Worm (Caenorhabditis elegans): Measurements from ENCODE around the gene fkh-7.

Gene fkh-7

ce11 chrIV:5537813-5538538, 46.5 kb upstream of the fkh-7 start, which contains the start of the genes fem-1 and drp-1 (continued):
- TF ChIP-seq nhr-48 (tag; optimal IDR thresholded peaks at IDR 0.05) (no peak), lir-3 (tag; optimal IDR thresholded peaks at IDR 0.05) (no peak), mes-2 (tag; optimal IDR thresholded peaks at IDR 0.05; ENCODE audit: poor library complexity, severe bottlenecking) (peak; percentile 56), cey-2 (tag; optimal IDR thresholded peaks at IDR 0.05; ENCODE audit: borderline replicate concordance, insufficient read depth) (no peak), mdl-1 (tag; optimal IDR thresholded peaks at IDR 0.05) (no peak), nhr-77 (tag; optimal IDR thresholded peaks at IDR 0.05) (no peak)

- TF ChIP-seq mes-2 (tag; optimal IDR thresholded peaks at IDR 0.05; ENCODE audit: poor library complexity, severe bottlenecking) (peak; percentile 51), ceh-44 (GFP tag; IDR thresholded peaks at IDR 0.05) (no peak), unc-130 (GFP tag; optimal IDR thresholded peaks at IDR 0.05) (peak; percentile 56), F49E8.2 (tag; optimal IDR thresholded peaks at IDR 0.05; ENCODE audit: borderline replicate concordance) (peak; percentile 90), daf-16 (GFP tag; optimal IDR thresholded peaks at IDR 0.05) (no peak), daf-16 (tag; optimal IDR thresholded peaks at IDR 0.05) (peak; percentile 7), jun-1 (tag; optimal IDR thresholded peaks at IDR 0.05) (no peak), F44E2.7 (GFP tag; IDR thresholded peaks at IDR 0.05) (no peak), Y48G9A.11 (GFP tag; IDR thresholded peaks at IDR 0.05) (peak; percentile 78), mep-1 (tag; optimal IDR thresholded peaks at IDR 0.05) (peak; percentile 39), lin-38 (GFP tag; IDR thresholded peaks at IDR 0.05) (peak; percentile 66), rbr-2 (tag; optimal IDR thresholded peaks at IDR 0.05) (no peak), lsy-2 (tag; optimal IDR thresholded peaks at IDR 0.05) (no peak), ztf-7 (tag; optimal IDR thresholded peaks at IDR 0.05) (no peak), php-3 (GFP tag; IDR thresholded peaks at IDR 0.05) (0 out of 2 replicates have a peak, but pooled peaks have one; percentile 8), snpc-1.2 (GFP tag; IDR thresholded peaks at IDR 0.05) (peak; percentile 96), aha-1 (tag) (peak; percentile 5)
These were observed 43.2 kb upstream of the fkh-7 start, which contains the start of gene tebp-2 for ce11 chrIV:5541285-5541684. tebp-2 (plus strand) TSS chrIV:5541627.

- TF ChIP-seq aha-1 (tag): peak; percentile 81
- TF ChIP-seq F44E2.7 (GFP tag; IDR thresholded peaks at IDR 0.05): no peak
- no peak for TF ChIP-seq arid-1 (GFP tag; conservative IDR thresholded peaks at IDR 0.05)
- TF ChIP-seq Y75B8A.6 (GFP tag; IDR thresholded peaks at IDR 0.05): no peak
- TF ChIP-seq unc-62 (GFP tag; optimal IDR thresholded peaks at IDR 0.05 in 1 of 2): peak in 1 of 2 experiments; percentile 66
- no peak for TF ChIP-seq unc-62 (tag; optimal IDR thresholded peaks at IDR 0.05)
- TF ChIP-seq F49E8.2 (tag; optimal IDR thresholded peaks at IDR 0.05; ENCODE audit: borderline replicate concordance): peak; percentile 69
- TF ChIP-seq dmd-9 (GFP tag; IDR thresholded peaks at IDR 0.05): no peak
- TF ChIP-seq Y5F2A.4 (GFP tag; optimal IDR thresholded peaks at IDR 0.05): no peak
- no peak for TF ChIP-seq sdz-12 (GFP tag; optimal IDR thresholded peaks at IDR 0.05)
- TF ChIP-seq tra-1 (GFP tag; IDR thresholded peaks at IDR 0.05): no peak
- TF ChIP-seq lin-38 (GFP tag; IDR thresholded peaks at IDR 0.05): peak; percentile 39
- no peak for TF ChIP-seq dmd-8 (GFP tag; IDR thresholded peaks at IDR 0.05)
- TF ChIP-seq snpc-1.2 (GFP tag; IDR thresholded peaks at IDR 0.05): peak; percentile 51; the same call in 1 of the 2 replicates
- no peak for TF ChIP-seq unc-39 (tag; optimal IDR thresholded peaks at IDR 0.05)
- peak; percentile 24; the same call in 1 of the 2 replicates for TF ChIP-seq Y48G9A.11 (GFP tag; IDR thresholded peaks at IDR 0.05)
These were observed 39.8 kb upstream of the fkh-7 start, which contains the start of gene cec-6 for ce11 chrIV:5544609-5545214. cec-6 (plus strand) TSS chrIV:5544860.

- TF ChIP-seq pha-4 (GFP tag; IDR thresholded peaks at IDR 0.05) (no peak), pha-4 (tag; optimal IDR thresholded peaks at IDR 0.05) (peak; percentile 32), nhr-48 (tag; optimal IDR thresholded peaks at IDR 0.05) (peak; percentile 4), mdl-1 (tag; optimal IDR thresholded peaks at IDR 0.05) (peak in 1 of 2 experiments; percentile 85), ztf-11 (tag; optimal IDR thresholded peaks at IDR 0.05) (no peak), mes-2 (tag; optimal IDR thresholded peaks at IDR 0.05; ENCODE audit: poor library complexity, severe bottlenecking) (peak; percentile 90), nhr-28 (tag; optimal IDR thresholded peaks at IDR 0.05) (peak; percentile 54), ceh-20 (GFP tag; IDR thresholded peaks at IDR 0.05) (0 out of 2 replicates have a peak, but pooled peaks have one; percentile 9), pqm-1 (tag; optimal IDR thresholded peaks at IDR 0.05) (peak; percentile 47), fkh-10 (GFP tag; optimal IDR thresholded peaks at IDR 0.05) (peak; percentile 49), lsy-2 (tag; optimal IDR thresholded peaks at IDR 0.05) (peak in 1 of 2 experiments; percentile 71), dmd-9 (GFP tag; IDR thresholded peaks at IDR 0.05) (no peak), cey-2 (tag; optimal IDR thresholded peaks at IDR 0.05; ENCODE audit: borderline replicate concordance, insufficient read depth) (peak; percentile 26), T26A8.4 (GFP tag; IDR thresholded peaks at IDR 0.05) (peak; percentile 38; the same call in 1 of the 2 replicates), tra-1 (GFP tag; IDR thresholded peaks at IDR 0.05) (peak; percentile 45; the same call in 1 of the 2 replicates), hlh-30 (tag; optimal IDR thresholded peaks at IDR 0.05; ENCODE audit: insufficient read depth) (peak; percentile 78), unc-62 (GFP tag; optimal IDR thresholded peaks at IDR 0.05 in 1 of 2) (no peak), unc-62 (tag; optimal IDR thresholded peaks at IDR 0.05) (no peak), rbr-2 (tag; optimal IDR thresholded peaks at IDR 0.05) (peak; percentile 50)
These were observed 35.6 kb upstream of the fkh-7 start for ce11 chrIV:5548843-5549242.

Data from whole organism, L4 larva.